Worm (Caenorhabditis elegans) whole organism, late embryonic: Measurements from ENCODE around the gene sdz-20.

Experiments used
- F13H6.1 ChIP-seq: sonication (generic microtip); optimal IDR thresholded peaks from 2 replicates; lab custom pipeline; 2016; ENCODE audit warnings: missing genetic modification characterization, missing compliant biosample characterization
- K02D7.2 ChIP-seq: sonication (generic microtip); optimal IDR thresholded peaks from 2 replicates; lab custom pipeline; 2017; ENCODE audit warnings: mild to moderate bottlenecking, missing genetic modification characterization, missing compliant biosample characterization
- madf-2 ChIP-seq: sonication (generic microtip); optimal IDR thresholded peaks from 2 replicates; lab custom pipeline; 2017; ENCODE audit warnings: missing genetic modification characterization, missing compliant biosample characterization
- mec-3 ChIP-seq: sonication (generic microtip); optimal IDR thresholded peaks from 2 replicates; lab custom pipeline; 2016; ENCODE audit warnings: borderline replicate concordance, missing genetic modification characterization, missing compliant biosample characterization
- pag-3 ChIP-seq: sonication (generic microtip); optimal IDR thresholded peaks from 2 replicates; lab custom pipeline; 2016; ENCODE audit warnings: missing compliant biosample characterization, missing genetic modification characterization, borderline replicate concordance
- pha-2 ChIP-seq: sonication (generic microtip); optimal IDR thresholded peaks from 2 replicates; lab custom pipeline; 2017; ENCODE audit warnings: mild to moderate bottlenecking, missing genetic modification characterization, missing compliant biosample characterization
- pros-1 ChIP-seq: fragments of 150-350 bp; optimal IDR thresholded peaks from 2 replicates; lab custom pipeline; 2014; ENCODE audit warnings: missing biosample characterization, missing genetic modification reagents, missing genetic modification characterization
- tbx-2 ChIP-seq: sonication (generic microtip); optimal IDR thresholded peaks from 2 replicates; lab custom pipeline; 2016; ENCODE audit warnings: missing genetic modification characterization, missing compliant biosample characterization
- ttx-3 ChIP-seq: sonication (generic microtip); optimal IDR thresholded peaks from 2 replicates; lab custom pipeline; 2016; ENCODE audit warnings: missing genetic modification reagents, missing genetic modification characterization, missing compliant biosample characterization
- unc-86 ChIP-seq: sonication (generic microtip); optimal IDR thresholded peaks from 2 replicates; lab custom pipeline; 2016; ENCODE audit warnings: missing genetic modification characterization, missing compliant biosample characterization

- TF ChIP-seq madf-2 (tag; lab: Kevin White, UChicago): no peak
- TF ChIP-seq tbx-2 (tag; lab: Kevin White, UChicago): no peak
- TF ChIP-seq pha-2 (tag; lab: Kevin White, UChicago): no peak
- TF ChIP-seq unc-86: no peak
- no peak for TF ChIP-seq K02D7.2 (tag; lab: Kevin White, UChicago)
- TF ChIP-seq pag-3 (tag; lab: Kevin White, UChicago): no peak
- TF ChIP-seq pros-1: no peak
- TF ChIP-seq mec-3: no peak
- TF ChIP-seq F13H6.1 (tag; lab: Kevin White, UChicago): no peak
- no peak for TF ChIP-seq ttx-3 (tag; lab: Kevin White, UChicago)
Measured at ce11 chrIII:13343117-13343516, 9.3 kb downstream of the sdz-20 start, which contains the start of gene ife-1.
